Fruit fly (Drosophila melanogaster): ENCODE results near the gene RIOK2.

DNA sequence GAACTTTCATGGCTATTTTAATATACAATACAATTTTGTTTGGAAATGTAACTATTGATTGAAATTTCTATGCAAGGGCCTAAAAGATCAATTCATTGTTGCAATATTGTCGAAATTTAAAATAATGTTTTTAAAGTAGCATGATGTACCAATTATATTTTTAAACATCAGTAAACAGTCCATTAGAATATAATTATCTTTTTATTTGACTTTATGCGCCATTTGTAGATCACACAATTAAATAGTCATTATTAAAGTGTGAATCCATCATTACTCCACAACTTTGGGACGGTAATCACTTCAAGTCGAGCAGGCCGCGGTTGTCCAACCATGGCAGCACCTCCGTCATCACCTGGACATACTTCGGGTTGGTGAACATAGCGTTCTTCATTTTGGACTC is 45.2 kb downstream of the RIOK2 start, which contains the start of gene CG31099:
- TF ChIP-seq CTCF (optimal IDR thresholded peaks at IDR 0.05), result no peak
- no peak for TF ChIP-seq CG8478 (optimal IDR thresholded peaks at IDR 0.05)

All from S2 (cell line).